Worm (Caenorhabditis elegans) whole organism, early embryonic: Measurements from ENCODE around the gene srv-24.

Experiments
- F13C5.2 ChIP-seq: sonication (generic microtip); optimal IDR thresholded peaks from 2 replicates; lab custom pipeline; 2017; ENCODE audit warnings: mild to moderate bottlenecking, missing genetic modification characterization, inconsistent platforms, missing compliant biosample characterization
- ama-1 ChIP-seq: fragments of 150-350 bp; optimal IDR thresholded peaks from 2 replicates; lab custom pipeline; 2014
- tra-4 ChIP-seq: sonication (generic microtip); optimal IDR thresholded peaks from 2 replicates; lab custom pipeline; 2017; ENCODE audit warnings: missing genetic modification characterization, missing compliant biosample characterization

DNA sequence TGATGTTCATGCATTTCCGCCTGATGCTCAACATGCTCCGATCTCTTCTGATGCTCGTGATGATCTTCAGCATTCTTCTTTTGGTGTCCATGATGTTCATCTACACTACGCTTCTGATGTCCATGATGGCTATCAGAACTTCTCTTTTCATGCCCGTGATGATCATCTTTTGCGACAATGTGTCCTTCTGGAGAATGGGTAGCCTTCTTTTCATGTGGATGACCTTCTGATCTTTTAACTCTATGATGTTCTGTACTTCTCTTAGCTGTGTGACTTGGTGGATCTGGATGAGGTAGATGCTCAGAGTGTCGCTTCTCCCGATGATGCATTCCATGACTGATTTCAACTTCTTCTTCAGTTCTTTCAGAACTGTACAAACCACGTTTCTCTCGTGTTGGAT, 31.7 kb downstream of the srv-24 start:
- TF ChIP-seq ama-1 (lab: Kevin White, UChicago): no peak
- TF ChIP-seq tra-4 (tag; lab: Kevin White, UChicago): no peak
- no peak for TF ChIP-seq F13C5.2 (tag; lab: Kevin White, UChicago)
